Fruit fly (Drosophila melanogaster) whole organism, embryonic: ENCODE data around the gene Rpp20.

Experiments
- ATbp ChIP-seq: fragments of 200-800 bp; sonication (Bioruptor generic); optimal IDR thresholded peaks from 2 replicates; lab custom pipeline; 2017; ENCODE audit warnings: missing biosample characterization, mild to moderate bottlenecking, missing genetic modification characterization, missing genetic modification reagents
- Ada2b ChIP-seq: fragments of 200-800 bp; sonication (Bioruptor generic); IDR thresholded peaks from 2 replicates; pipeline ENCODE4 v1.3.6; 2022; ENCODE audit warnings: missing biosample characterization, missing genetic modification characterization
- Bdp1 ChIP-seq: fragments of 200-800 bp; sonication (Bioruptor generic); optimal IDR thresholded peaks from 3 replicates; lab custom pipeline; 2016; ENCODE audit warnings: missing biosample characterization, missing genetic modification characterization
- CG10979 ChIP-seq: fragments of 200-800 bp; sonication (Bioruptor generic); optimal IDR thresholded peaks from 2 replicates; lab custom pipeline; 2018; ENCODE audit warnings: missing biosample characterization, mild to moderate bottlenecking, missing genetic modification characterization, moderate library complexity
- CG11093 ChIP-seq: fragments of 200-800 bp; sonication (Bioruptor generic); IDR thresholded peaks from 3 replicates; pipeline ENCODE4 v1.3.6; 2022; ENCODE audit warnings: missing biosample characterization, missing genetic modification characterization
- CG12391 ChIP-seq: fragments of 200-800 bp; sonication (Bioruptor generic); optimal IDR thresholded peaks from 3 replicates; lab custom pipeline; 2018; ENCODE audit warnings: missing biosample characterization, mild to moderate bottlenecking, missing genetic modification characterization, moderate library complexity
- CG13775 ChIP-seq: fragments of 200-800 bp; sonication (Bioruptor generic); optimal IDR thresholded peaks from 3 replicates; lab custom pipeline; 2017; ENCODE audit warnings: missing biosample characterization, mild to moderate bottlenecking, missing genetic modification characterization
- CG15269 ChIP-seq: fragments of 200-800 bp; sonication (Bioruptor generic); optimal IDR thresholded peaks from 2 replicates; lab custom pipeline; 2018; ENCODE audit warnings: missing biosample characterization, mild to moderate bottlenecking, missing genetic modification characterization, moderate library complexity
- CG1529 ChIP-seq: fragments of 200-800 bp; sonication (Bioruptor generic); optimal IDR thresholded peaks from 3 replicates; lab custom pipeline; 2018; ENCODE audit warnings: missing biosample characterization, missing genetic modification characterization
- CG15479 ChIP-seq: fragments of 200-800 bp; sonication (Bioruptor generic); optimal IDR thresholded peaks from 3 replicates; lab custom pipeline; 2019; ENCODE audit warnings: missing biosample characterization, mild to moderate bottlenecking, missing genetic modification characterization, moderate library complexity
- CG15696 ChIP-seq: fragments of 200-800 bp; sonication (Bioruptor generic); optimal IDR thresholded peaks from 2 replicates; lab custom pipeline; 2019; ENCODE audit warnings: missing biosample characterization, mild to moderate bottlenecking, missing genetic modification characterization, moderate library complexity
- CG16815 ChIP-seq: fragments of 200-800 bp; sonication (Bioruptor generic); optimal IDR thresholded peaks from 3 replicates; lab custom pipeline; 2017; ENCODE audit warnings: missing biosample characterization, mild to moderate bottlenecking, missing genetic modification characterization
- CG18476 ChIP-seq: fragments of 200-800 bp; sonication (Bioruptor generic); optimal IDR thresholded peaks from 2 replicates; lab custom pipeline; 2016; ENCODE audit warnings: missing biosample characterization, mild to moderate bottlenecking, missing genetic modification characterization
- CG2712 ChIP-seq: fragments of 200-800 bp; optimal IDR thresholded peaks from 3 replicates; lab custom pipeline; 2019; ENCODE audit warnings: missing biosample characterization, mild to moderate bottlenecking, missing genetic modification characterization, moderate library complexity
- CG3163 ChIP-seq: fragments of 200-800 bp; sonication (Bioruptor generic); optimal IDR thresholded peaks from 3 replicates; lab custom pipeline; 2016; ENCODE audit warnings: missing biosample characterization, missing genetic modification characterization
- CG4360 ChIP-seq: fragments of 200-800 bp; sonication (Bioruptor generic); IDR thresholded peaks from 2 replicates; pipeline ENCODE4 v1.3.6; 2022; ENCODE audit warnings: missing biosample characterization, missing genetic modification characterization
- CG5245 ChIP-seq: fragments of 200-800 bp; sonication (Bioruptor generic); optimal IDR thresholded peaks from 3 replicates; lab custom pipeline; 2016; ENCODE audit warnings: missing biosample characterization, missing genetic modification characterization
- CG7556 ChIP-seq: fragments of 200-800 bp; sonication (Bioruptor generic); optimal IDR thresholded peaks from 2 replicates; lab custom pipeline; 2017; ENCODE audit warnings: missing biosample characterization, mild to moderate bottlenecking, missing genetic modification characterization
- HLH3B ChIP-seq: fragments of 200-800 bp; sonication (Bioruptor generic); IDR thresholded peaks from 2 replicates; pipeline ENCODE4 v1.3.6; 2022; ENCODE audit warnings: missing biosample characterization, missing genetic modification characterization
- HLH54F ChIP-seq: fragments of 200-800 bp; sonication (Bioruptor generic); optimal IDR thresholded peaks from 3 replicates; lab custom pipeline; 2016; ENCODE audit warnings: missing biosample characterization, missing genetic modification characterization
- Hr39 ChIP-seq: fragments of >200 bp; optimal IDR thresholded peaks from 2 replicates; lab custom pipeline; 2017
- Meics ChIP-seq: fragments of 200-800 bp; sonication (Bioruptor generic); optimal IDR thresholded peaks from 2 replicates; lab custom pipeline; 2017; ENCODE audit warnings: missing biosample characterization, mild to moderate bottlenecking, missing genetic modification characterization
- Mes4 ChIP-seq: fragments of 200-800 bp; sonication (Bioruptor generic); optimal IDR thresholded peaks from 2 replicates; lab custom pipeline; 2016; ENCODE audit warnings: missing biosample characterization, missing genetic modification characterization
- Sox102F ChIP-seq: fragments of 200-800 bp; sonication (Bioruptor generic); optimal IDR thresholded peaks from 2 replicates; lab custom pipeline; 2018; ENCODE audit warnings: missing biosample characterization, mild to moderate bottlenecking, missing genetic modification characterization, moderate library complexity
- bab2 ChIP-seq: fragments of 200-800 bp; sonication (Bioruptor generic); optimal IDR thresholded peaks from 2 replicates; lab custom pipeline; 2016; ENCODE audit warnings: missing biosample characterization, missing genetic modification characterization
- cg ChIP-seq: fragments of 200-800 bp; sonication (Bioruptor generic); optimal IDR thresholded peaks from 3 replicates; lab custom pipeline; 2019; ENCODE audit warnings: missing biosample characterization, mild to moderate bottlenecking, missing genetic modification characterization, moderate library complexity
- chm ChIP-seq: fragments of 200-800 bp; sonication (Bioruptor generic); IDR thresholded peaks from 2 replicates; pipeline ENCODE4 v1.3.6; 2022; ENCODE audit warnings: missing biosample characterization, missing genetic modification characterization
- cwo ChIP-seq: fragments of 200-800 bp; sonication (Bioruptor generic); optimal IDR thresholded peaks from 3 replicates; lab custom pipeline; 2017; ENCODE audit warnings: missing biosample characterization, missing genetic modification characterization, mild to moderate bottlenecking, moderate library complexity, missing genetic modification reagents
- gem ChIP-seq: fragments of 200-800 bp; sonication (Bioruptor generic); optimal IDR thresholded peaks from 2 replicates; lab custom pipeline; 2019; ENCODE audit warnings: missing biosample characterization, mild to moderate bottlenecking, missing genetic modification characterization, moderate library complexity
- grn ChIP-seq: fragments of 200-800 bp; sonication (Bioruptor generic); optimal IDR thresholded peaks from 3 replicates; lab custom pipeline; 2017; ENCODE audit warnings: missing biosample characterization, missing genetic modification characterization
- kni ChIP-seq: fragments of 200-800 bp; sonication (Bioruptor generic); optimal IDR thresholded peaks from 3 replicates; lab custom pipeline; 2017; ENCODE audit warnings: mild to moderate bottlenecking, missing biosample characterization, missing genetic modification reagents, missing genetic modification characterization
- mld ChIP-seq: fragments of 200-800 bp; sonication (Bioruptor generic); IDR thresholded peaks from 3 replicates; pipeline ENCODE4 v1.3.6; 2022; ENCODE audit warnings: missing biosample characterization, missing genetic modification characterization; ENCODE audit not compliant: partially characterized antibody
- odd ChIP-seq: fragments of 200-800 bp; sonication (Bioruptor generic); optimal IDR thresholded peaks from 2 replicates; lab custom pipeline; 2017; ENCODE audit warnings: missing biosample characterization, mild to moderate bottlenecking, missing genetic modification characterization
- pros ChIP-seq: fragments of 200-800 bp; sonication (Bioruptor generic); optimal IDR thresholded peaks from 3 replicates; lab custom pipeline; 2019; ENCODE audit warnings: missing biosample characterization, mild to moderate bottlenecking, missing genetic modification characterization, moderate library complexity
- sim ChIP-seq: fragments of 200-800 bp; sonication (Bioruptor generic); IDR thresholded peaks from 2 replicates; pipeline ENCODE4 v1.3.6; 2022; ENCODE audit warnings: missing biosample characterization, missing genetic modification characterization
- sisA ChIP-seq: fragments of 200-800 bp; sonication (Bioruptor generic); IDR thresholded peaks from 2 replicates; pipeline ENCODE4 v1.3.6; 2022; ENCODE audit warnings: missing biosample characterization, missing genetic modification characterization
- sqz ChIP-seq: fragments of 200-800 bp; sonication (Bioruptor generic); optimal IDR thresholded peaks from 3 replicates; lab custom pipeline; 2018; ENCODE audit warnings: missing biosample characterization, mild to moderate bottlenecking, missing genetic modification characterization
- tll ChIP-seq, 2 experiments: fragments of 200-800 bp in 1 of 2; fragments of >200 bp in 1 of 2; sonication (Bioruptor generic) in 1 of 2; optimal IDR thresholded peaks; 2 replicates each; lab custom pipeline; 2017 to 2019; ENCODE audit warnings: missing biosample characterization in 2 of 2, missing genetic modification characterization in 2 of 2, mild to moderate bottlenecking in 1 of 2, moderate library complexity in 1 of 2
- trh ChIP-seq: fragments of 200-800 bp; sonication (Bioruptor generic); optimal IDR thresholded peaks from 2 replicates; lab custom pipeline; 2016; ENCODE audit warnings: missing biosample characterization, missing genetic modification characterization
- wek ChIP-seq: fragments of 200-800 bp; sonication (Bioruptor generic); optimal IDR thresholded peaks from 3 replicates; lab custom pipeline; 2018; ENCODE audit warnings: missing biosample characterization, mild to moderate bottlenecking, missing genetic modification characterization, moderate library complexity
- zen ChIP-seq: fragments of 200-800 bp; sonication (Bioruptor generic); optimal IDR thresholded peaks from 3 replicates; lab custom pipeline; 2018; ENCODE audit warnings: missing biosample characterization, mild to moderate bottlenecking, missing genetic modification characterization, moderate library complexity
- zen2 ChIP-seq: fragments of 200-800 bp; sonication (Bioruptor generic); IDR thresholded peaks from 3 replicates; pipeline ENCODE4 v1.3.6; 2022; ENCODE audit warnings: missing biosample characterization, missing genetic modification characterization; ENCODE audit not compliant: partially characterized antibody

Gene Rpp20

DNA sequence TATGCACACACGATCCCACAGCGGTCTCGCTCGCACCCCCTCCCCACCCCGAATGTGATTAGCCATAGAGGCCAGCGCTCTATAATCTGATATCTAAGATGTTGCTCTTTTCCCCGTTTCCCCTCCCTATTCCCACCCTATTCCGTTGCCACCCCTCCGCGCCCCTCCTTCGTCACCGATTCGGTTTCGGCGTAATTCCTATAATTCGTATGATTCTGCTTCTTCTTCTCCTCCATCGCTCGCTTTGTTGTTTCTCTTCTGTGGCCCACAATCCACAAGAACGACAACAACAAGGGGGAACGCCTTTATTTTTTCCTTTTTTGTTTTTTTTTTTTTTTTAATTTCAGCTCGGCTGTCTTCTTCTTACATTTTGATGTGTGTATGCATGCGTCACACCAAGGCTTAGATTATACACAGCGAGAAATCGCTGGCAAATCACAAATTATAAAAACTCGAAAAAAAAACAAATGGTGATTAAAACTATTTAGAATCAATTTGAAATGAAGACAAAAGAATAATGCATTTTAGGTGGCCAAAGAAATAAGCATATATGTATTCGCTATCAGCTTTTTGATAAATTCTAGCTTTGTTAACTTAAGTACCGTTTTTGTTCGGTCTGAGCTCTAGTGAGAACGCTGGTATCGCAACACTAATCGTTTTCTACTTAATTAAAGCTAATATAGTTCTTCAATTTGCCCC is 25.7 kb downstream of the Rpp20 start (continued):
- TF ChIP-seq Mes4 (GFP tag; lab: Kevin White, UChicago), result peak; percentile 24
- peak; percentile 21 for TF ChIP-seq Sox102F (GFP tag; lab: Kevin White, UChicago)
- TF ChIP-seq CG15269 (tag; lab: Kevin White, UChicago), result peak; percentile 3
- TF ChIP-seq ATbp (GFP tag; lab: Kevin White, UChicago), result peak; percentile 25
- TF ChIP-seq CG4360 (GFP tag; lab: Robert Waterston, UW), result peak; percentile 86
- TF ChIP-seq CG16815, result peak; percentile 45
- TF ChIP-seq chm, result peak; percentile 68; the same call in 1 of the 2 replicates
- peak; percentile 73 for TF ChIP-seq gem
- peak; percentile 58 for TF ChIP-seq CG15696 (tag; lab: Kevin White, UChicago)
- peak; percentile 38 for TF ChIP-seq CG18476
- no peak for TF ChIP-seq HLH3B (GFP tag; lab: Robert Waterston, UW)
- no peak for TF ChIP-seq CG1529 (GFP tag; lab: Kevin White, UChicago)
- peak; percentile 74 for TF ChIP-seq CG2712 (tag; lab: Kevin White, UChicago)
- TF ChIP-seq bab2 (GFP tag; lab: Kevin White, UChicago), result peak; percentile 40
- peak; percentile 15 for TF ChIP-seq HLH54F
- TF ChIP-seq sisA (GFP tag; lab: Robert Waterston, UW), result 0 out of 2 replicates have a peak, but pooled peaks have one; percentile 17
- TF ChIP-seq trh (GFP tag; lab: Kevin White, UChicago), result no peak
- TF ChIP-seq CG12391 (tag; lab: Kevin White, UChicago), result peak; percentile 58
- no peak for TF ChIP-seq Bdp1 (GFP tag; lab: Kevin White, UChicago)
- TF ChIP-seq CG5245 (GFP tag; lab: Kevin White, UChicago), result peak; percentile 26
- TF ChIP-seq CG13775 (GFP tag; lab: Kevin White, UChicago), result peak; percentile 46
- peak; percentile 48; the same call in 1 of the 2 replicates for TF ChIP-seq sim (GFP tag; lab: Robert Waterston, UW)
- TF ChIP-seq Ada2b (GFP tag; lab: Robert Waterston, UW), result peak; percentile 33; the same call in 1 of the 2 replicates
- TF ChIP-seq mld (GFP tag; lab: Robert Waterston, UW), result no peak
- peak; percentile 28 for TF ChIP-seq sqz (GFP tag; lab: Kevin White, UChicago)
- TF ChIP-seq CG7556 (GFP tag; lab: Kevin White, UChicago), result peak; percentile 43
- peak; percentile 1 for TF ChIP-seq Meics (GFP tag; lab: Kevin White, UChicago)

- TF ChIP-seq grn (GFP tag; lab: Kevin White, UChicago) (peak; percentile 32), CG11093 (GFP tag; lab: Robert Waterston, UW) (no peak), zen (tag; lab: Kevin White, UChicago) (peak; percentile 96), CG10979 (tag; lab: Kevin White, UChicago) (no peak), cwo (GFP tag; lab: Kevin White, UChicago) (no peak), CG15479 (GFP tag; lab: Kevin White, UChicago) (peak; percentile 85), CG3163 (GFP tag; lab: Kevin White, UChicago) (no peak), wek (GFP tag; lab: Kevin White, UChicago) (no peak), cg (peak; percentile 61), kni (GFP tag; lab: Kevin White, UChicago) (peak; percentile 7), CG4360 (GFP tag; lab: Robert Waterston, UW) (peak; percentile 51; the same call in 1 of the 2 replicates), odd (GFP tag; lab: Kevin White, UChicago) (no peak), zen2 (no peak), Hr39 (lab: Kevin White, UChicago) (no peak), pros (GFP tag; lab: Kevin White, UChicago) (peak; percentile 98), tll (GFP tag; optimal IDR thresholded peaks at IDR 0.05; lab: Kevin White, UChicago) (peak in 1 of 2 experiments; percentile 63)
Observed at dm6 chrX:19772002-19772622, 27.9 kb downstream of the Rpp20 start.
